Fruit fly (Drosophila melanogaster) whole organism, embryonic: Measurements from ENCODE around the gene CG12301.

Source experiments
- Asciz ChIP-seq: fragments of 200-800 bp; sonication (Bioruptor generic); optimal IDR thresholded peaks from 2 replicates; lab custom pipeline; 2017; ENCODE audit warnings: missing biosample characterization, mild to moderate bottlenecking, missing genetic modification characterization, missing genetic modification reagents
- Awh ChIP-seq: fragments of 200-800 bp; sonication (Bioruptor generic); IDR thresholded peaks from 2 replicates; pipeline ENCODE4, ENCODE4 v1.3.6; 2022; ENCODE audit warnings: missing biosample characterization, missing genetic modification characterization
- C15 ChIP-seq: fragments of 200-800 bp; sonication (Bioruptor generic); IDR thresholded peaks from 3 replicates; pipeline ENCODE4 v1.3.6; 2022; ENCODE audit warnings: missing biosample characterization, missing genetic modification characterization
- CG10274 ChIP-seq: fragments of 200-800 bp; sonication (Bioruptor generic); optimal IDR thresholded peaks from 3 replicates; lab custom pipeline; 2017; ENCODE audit warnings: missing biosample characterization, mild to moderate bottlenecking, missing genetic modification characterization
- CG10979 ChIP-seq: fragments of 200-800 bp; sonication (Bioruptor generic); optimal IDR thresholded peaks from 2 replicates; lab custom pipeline; 2018; ENCODE audit warnings: missing biosample characterization, mild to moderate bottlenecking, missing genetic modification characterization, moderate library complexity
- CG12299 ChIP-seq: fragments of 200-800 bp; sonication (Bioruptor generic); optimal IDR thresholded peaks from 2 replicates; lab custom pipeline; 2018; ENCODE audit warnings: missing biosample characterization, mild to moderate bottlenecking, missing genetic modification characterization
- CG13296 ChIP-seq: fragments of 200-800 bp; sonication (Bioruptor generic); optimal IDR thresholded peaks from 3 replicates; lab custom pipeline; 2018; ENCODE audit warnings: missing biosample characterization, mild to moderate bottlenecking, missing genetic modification characterization
- CG15601 ChIP-seq: fragments of 200-800 bp; sonication (Bioruptor generic); optimal IDR thresholded peaks from 3 replicates; lab custom pipeline; 2019; ENCODE audit warnings: missing biosample characterization, mild to moderate bottlenecking, missing genetic modification characterization, moderate library complexity
- CG2875 ChIP-seq: fragments of 200-800 bp; sonication (Bioruptor generic); optimal IDR thresholded peaks from 2 replicates; lab custom pipeline; 2017; ENCODE audit warnings: missing biosample characterization, mild to moderate bottlenecking, missing genetic modification characterization, missing genetic modification reagents
- CG30403 ChIP-seq: fragments of 200-800 bp; sonication (Bioruptor generic); optimal IDR thresholded peaks from 3 replicates; lab custom pipeline; 2016; ENCODE audit warnings: missing biosample characterization, missing genetic modification characterization
- CG3163 ChIP-seq: fragments of 200-800 bp; sonication (Bioruptor generic); optimal IDR thresholded peaks from 3 replicates; lab custom pipeline; 2016; ENCODE audit warnings: missing biosample characterization, missing genetic modification characterization
- CG3407 ChIP-seq: fragments of 200-800 bp; sonication (Bioruptor generic); optimal IDR thresholded peaks from 2 replicates; lab custom pipeline; 2018; ENCODE audit warnings: missing biosample characterization, mild to moderate bottlenecking, missing genetic modification characterization
- CG4328 ChIP-seq: fragments of 200-800 bp; sonication (Bioruptor generic); optimal IDR thresholded peaks from 3 replicates; lab custom pipeline; 2017; ENCODE audit warnings: missing biosample characterization, missing genetic modification reagents, missing genetic modification characterization
- CG7839 ChIP-seq: fragments of 200-800 bp; sonication (Bioruptor generic); optimal IDR thresholded peaks from 3 replicates; lab custom pipeline; 2018; ENCODE audit warnings: missing biosample characterization, mild to moderate bottlenecking, missing genetic modification characterization, moderate library complexity
- CG8089 ChIP-seq: fragments of 200-800 bp; sonication (Bioruptor generic); optimal IDR thresholded peaks from 3 replicates; lab custom pipeline; 2016; ENCODE audit warnings: missing biosample characterization, missing genetic modification characterization
- CG8281 ChIP-seq: fragments of 200-800 bp; sonication (Bioruptor generic); optimal IDR thresholded peaks from 2 replicates; lab custom pipeline; 2018; ENCODE audit warnings: missing biosample characterization, mild to moderate bottlenecking, missing genetic modification characterization, moderate library complexity
- CG8388 ChIP-seq: fragments of 200-800 bp; sonication (Bioruptor generic); optimal IDR thresholded peaks from 2 replicates; lab custom pipeline; 2019; ENCODE audit warnings: missing biosample characterization, mild to moderate bottlenecking, missing genetic modification characterization, moderate library complexity
- D19A ChIP-seq: fragments of 200-800 bp; optimal IDR thresholded peaks from 3 replicates; lab custom pipeline; 2019; ENCODE audit warnings: missing biosample characterization, mild to moderate bottlenecking, missing genetic modification characterization, moderate library complexity
- D19B ChIP-seq: fragments of 200-800 bp; sonication (Bioruptor generic); optimal IDR thresholded peaks from 2 replicates; lab custom pipeline; 2017; ENCODE audit warnings: missing biosample characterization, mild to moderate bottlenecking, missing genetic modification characterization
- Dad ChIP-seq: fragments of 200-800 bp; sonication (Bioruptor generic); optimal IDR thresholded peaks from 3 replicates; lab custom pipeline; 2016; ENCODE audit warnings: missing biosample characterization, missing genetic modification characterization
- Dip2 ChIP-seq: fragments of 200-800 bp; sonication (Bioruptor generic); IDR thresholded peaks from 2 replicates; pipeline ENCODE4 v1.3.6; 2022; ENCODE audit warnings: missing biosample characterization, missing genetic modification characterization
- Dip3 ChIP-seq: fragments of 200-800 bp; sonication (Bioruptor generic); optimal IDR thresholded peaks from 3 replicates; lab custom pipeline; 2016; ENCODE audit warnings: missing biosample characterization, missing genetic modification characterization
- Eip74EF ChIP-seq, 2 experiments: fragments of 200-800 bp in 1 of 2; fragments of >200 bp in 1 of 2; sonication (Bioruptor generic) in 1 of 2; optimal IDR thresholded peaks; 2 replicates each; lab custom pipeline; 2017 to 2019; ENCODE audit warnings: missing biosample characterization in 2 of 2, missing genetic modification characterization in 2 of 2, mild to moderate bottlenecking in 1 of 2, moderate library complexity in 1 of 2
- Ets65A ChIP-seq: fragments of 200-800 bp; sonication (Bioruptor generic); peaks from one replicate; lab custom pipeline; 2016; ENCODE audit warnings: missing biosample characterization, missing genetic modification characterization
- Ets97D ChIP-seq: fragments of 200-800 bp; sonication (Bioruptor generic); optimal IDR thresholded peaks from 3 replicates; lab custom pipeline; 2016; ENCODE audit warnings: missing biosample characterization, missing genetic modification characterization
- Gsc ChIP-seq: fragments of 200-800 bp; sonication (Bioruptor generic); IDR thresholded peaks from 2 replicates; pipeline ENCODE4 v1.3.6; 2022; ENCODE audit warnings: missing biosample characterization, missing genetic modification characterization
- Hand ChIP-seq: fragments of 200-800 bp; sonication (Bioruptor generic); optimal IDR thresholded peaks from 2 replicates; lab custom pipeline; 2017; ENCODE audit warnings: mild to moderate bottlenecking, missing biosample characterization, missing genetic modification reagents, missing genetic modification characterization
- HmgZ ChIP-seq: fragments of 200-800 bp; sonication (Bioruptor generic); optimal IDR thresholded peaks from 2 replicates; lab custom pipeline; 2018; ENCODE audit warnings: missing biosample characterization, mild to moderate bottlenecking, missing genetic modification characterization
- Hr39 ChIP-seq: fragments of >200 bp; optimal IDR thresholded peaks from 2 replicates; lab custom pipeline; 2017
- Max ChIP-seq: fragments of 200-800 bp; sonication (Bioruptor generic); optimal IDR thresholded peaks from 2 replicates; lab custom pipeline; 2016; ENCODE audit warnings: missing biosample characterization, mild to moderate bottlenecking, missing genetic modification characterization
- Six4 ChIP-seq: fragments of 200-800 bp; sonication (Bioruptor generic); optimal IDR thresholded peaks from 2 replicates; lab custom pipeline; 2016; ENCODE audit warnings: missing biosample characterization, missing genetic modification characterization
- Sry-δ ChIP-seq: fragments of 200-800 bp; sonication (Bioruptor generic); optimal IDR thresholded peaks from 2 replicates; lab custom pipeline; 2016; ENCODE audit warnings: missing biosample characterization, missing genetic modification characterization
- ab ChIP-seq: fragments of 200-800 bp; sonication (Bioruptor generic); optimal IDR thresholded peaks from 2 replicates; lab custom pipeline; 2016; ENCODE audit warnings: missing biosample characterization, missing genetic modification characterization
- aop ChIP-seq: fragments of 200-800 bp; sonication (Bioruptor generic); IDR thresholded peaks from 2 replicates; pipeline ENCODE4 v1.3.6; 2022; ENCODE audit warnings: missing biosample characterization, missing genetic modification characterization
- cas ChIP-seq: fragments of 200-800 bp; sonication (Bioruptor generic); IDR thresholded peaks from 2 replicates; pipeline ENCODE4 v1.3.6; 2022; ENCODE audit warnings: missing biosample characterization, missing genetic modification characterization
- chif ChIP-seq, 2 experiments: fragments of 200-800 bp; sonication (Bioruptor generic); optimal IDR thresholded peaks; 3 replicates each; lab custom pipeline; 2016; ENCODE audit warnings: missing biosample characterization in 2 of 2, missing genetic modification characterization in 2 of 2
- crp ChIP-seq, 2 experiments: fragments of 200-800 bp; sonication (Bioruptor generic); optimal IDR thresholded peaks; 2 replicates in 1 of 2; 3 replicates in 1 of 2; lab custom pipeline; 2017; ENCODE audit warnings: missing biosample characterization in 2 of 2, missing genetic modification characterization in 2 of 2, mild to moderate bottlenecking in 1 of 2, moderate library complexity in 1 of 2
- dimm ChIP-seq: fragments of 200-800 bp; sonication (Bioruptor generic); IDR thresholded peaks from 2 replicates; pipeline ENCODE4 v1.3.6; 2022; ENCODE audit warnings: missing biosample characterization, missing genetic modification characterization
- emc ChIP-seq: fragments of 200-800 bp; sonication (Bioruptor generic); optimal IDR thresholded peaks from 2 replicates; lab custom pipeline; 2016; ENCODE audit warnings: missing biosample characterization, missing genetic modification characterization
- gsb-n ChIP-seq: fragments of 200-800 bp; sonication (Bioruptor generic); optimal IDR thresholded peaks from 3 replicates; lab custom pipeline; 2018; ENCODE audit warnings: missing biosample characterization, mild to moderate bottlenecking, missing genetic modification characterization
- hbn ChIP-seq: fragments of 200-800 bp; sonication (Bioruptor generic); IDR thresholded peaks from 2 replicates; pipeline ENCODE4 v1.3.6; 2022; ENCODE audit warnings: missing biosample characterization, missing genetic modification characterization; ENCODE audit not compliant: partially characterized antibody
- nerfin-1 ChIP-seq: fragments of 200-800 bp; sonication (Bioruptor generic); optimal IDR thresholded peaks from 3 replicates; lab custom pipeline; 2019; ENCODE audit warnings: missing biosample characterization, mild to moderate bottlenecking, missing genetic modification characterization, moderate library complexity
- peb ChIP-seq: fragments of 200-800 bp; sonication (Bioruptor generic); IDR thresholded peaks from 2 replicates; pipeline ENCODE4 v1.3.6; 2022; ENCODE audit warnings: missing biosample characterization, missing genetic modification characterization
- phol ChIP-seq: fragments of 200-800 bp; sonication (Bioruptor generic); optimal IDR thresholded peaks from 3 replicates; lab custom pipeline; 2018; ENCODE audit warnings: missing biosample characterization, mild to moderate bottlenecking, missing genetic modification characterization, moderate library complexity
- pita ChIP-seq: fragments of 200-800 bp; sonication (Bioruptor generic); optimal IDR thresholded peaks from 2 replicates; lab custom pipeline; 2017; ENCODE audit warnings: missing biosample characterization, mild to moderate bottlenecking, missing genetic modification characterization
- sna ChIP-seq: fragments of 200-800 bp; sonication (Bioruptor generic); IDR thresholded peaks from 2 replicates; pipeline ENCODE4 v1.3.6; 2022; ENCODE audit warnings: missing biosample characterization, missing genetic modification characterization; ENCODE audit not compliant: partially characterized antibody
- sug ChIP-seq: fragments of 200-800 bp; optimal IDR thresholded peaks from 2 replicates; lab custom pipeline; 2019; ENCODE audit warnings: missing biosample characterization, mild to moderate bottlenecking, missing genetic modification characterization, moderate library complexity
- tll ChIP-seq, 2 experiments: fragments of 200-800 bp in 1 of 2; fragments of >200 bp in 1 of 2; sonication (Bioruptor generic) in 1 of 2; optimal IDR thresholded peaks; 2 replicates each; lab custom pipeline; 2017 to 2019; ENCODE audit warnings: missing biosample characterization in 2 of 2, missing genetic modification characterization in 2 of 2, mild to moderate bottlenecking in 1 of 2, moderate library complexity in 1 of 2
- zfh1 ChIP-seq: fragments of 200-800 bp; sonication (Bioruptor generic); IDR thresholded peaks from 3 replicates; pipeline ENCODE4 v1.3.6; 2022; ENCODE audit warnings: missing biosample characterization, missing genetic modification characterization

CG12301 gene

DNA sequence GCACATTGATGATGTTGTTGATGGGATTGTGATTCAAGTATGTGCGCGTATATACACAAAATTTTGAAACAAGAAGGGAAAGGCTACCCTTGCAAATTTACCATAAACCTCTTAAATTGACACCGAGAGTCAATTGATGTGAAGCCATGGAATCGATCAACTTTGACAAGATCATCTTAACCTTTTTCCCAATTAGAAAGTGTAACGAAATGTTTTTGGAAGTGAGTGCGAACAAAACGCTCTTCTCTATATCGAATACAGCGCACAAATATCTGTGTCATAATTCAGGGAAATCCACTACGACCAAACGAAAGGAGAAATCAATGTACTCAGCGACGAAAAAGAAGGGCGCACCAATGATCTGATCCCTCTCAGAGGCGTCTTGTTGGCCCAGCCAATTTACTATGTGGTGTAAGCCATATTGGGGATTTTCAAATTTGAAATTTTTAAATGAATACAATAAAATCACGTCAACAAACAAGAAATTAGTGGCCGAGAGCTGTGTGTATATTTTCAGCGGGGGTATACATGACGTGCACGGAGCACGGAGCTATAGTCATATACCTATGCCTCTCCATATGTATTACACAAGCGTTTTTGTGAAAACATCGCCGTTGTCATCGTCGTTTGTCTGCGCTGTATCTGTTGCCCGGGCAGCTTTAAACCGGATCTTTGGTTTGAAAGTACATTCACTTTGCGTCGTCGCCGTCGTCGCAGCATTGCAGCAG lies 47.0 kb upstream of the CG12301 start (continued):
- TF ChIP-seq CG8388 (GFP tag; lab: Kevin White, UChicago) (peak; percentile 20), pita (no peak), Asciz (GFP tag; lab: Kevin White, UChicago) (peak; percentile 30), Dip3 (GFP tag; lab: Kevin White, UChicago) (peak; percentile 32), C15 (GFP tag; lab: Robert Waterston, UW) (no peak), cas (GFP tag; lab: Robert Waterston, UW) (0 out of 2 replicates have a peak, but pooled peaks have one; percentile 5), Six4 (GFP tag; lab: Kevin White, UChicago) (peak; percentile 23), Dad (GFP tag; lab: Kevin White, UChicago) (no peak), hbn (no peak), Eip74EF (GFP tag; optimal IDR thresholded peaks at IDR 0.05; lab: Kevin White, UChicago) (peak in 1 of 2 experiments; percentile 49), CG3163 (GFP tag; lab: Kevin White, UChicago) (peak; percentile 16), CG15601 (tag; lab: Kevin White, UChicago) (peak; percentile 25), Ets97D (GFP tag; lab: Kevin White, UChicago) (no peak), CG3407 (GFP tag; lab: Kevin White, UChicago) (peak; percentile 11), Sry-δ (GFP tag; lab: Kevin White, UChicago) (peak; percentile 2), sna (no peak), Dip2 (GFP tag; lab: Robert Waterston, UW) (no peak), Awh (GFP tag; lab: Robert Waterston, UW) (peak; percentile 12; the same call in 1 of the 2 replicates), Max (GFP tag; lab: Kevin White, UChicago) (peak; percentile 1), CG12299 (tag; lab: Kevin White, UChicago) (no peak), chif (GFP tag; optimal IDR thresholded peaks at IDR 0.05; lab: Kevin White, UChicago) (peak in 1 of 2 experiments; percentile 34), zfh1 (GFP tag; lab: Robert Waterston, UW) (peak; percentile 20; the same call in 1 of the 3 replicates), CG4328 (GFP tag; lab: Kevin White, UChicago) (peak; percentile 12), HmgZ (tag; lab: Kevin White, UChicago) (peak; percentile 5), ab (no peak), nerfin-1 (peak; percentile 16), dimm (no peak), CG7839 (peak; percentile 26), CG8281 (tag; lab: Kevin White, UChicago) (peak; percentile 11), phol (tag; lab: Kevin White, UChicago) (peak; percentile 10), Hand (GFP tag; lab: Kevin White, UChicago) (no peak), Gsc (GFP tag; lab: Robert Waterston, UW) (no peak), CG10979 (tag; lab: Kevin White, UChicago) (peak; percentile 39), gsb-n (tag; lab: Kevin White, UChicago) (peak; percentile 59), peb (no peak), CG8089 (GFP tag; lab: Kevin White, UChicago) (peak; percentile 10), crp (GFP tag; optimal IDR thresholded peaks at IDR 0.05; lab: Kevin White, UChicago) (no peak), D19B (GFP tag; lab: Kevin White, UChicago) (peak; percentile 11), tll (GFP tag; optimal IDR thresholded peaks at IDR 0.05; lab: Kevin White, UChicago) (no peak), Ets65A (GFP tag; lab: Kevin White, UChicago) (peak; percentile 85), sug (no peak), D19A (tag; lab: Kevin White, UChicago) (peak; percentile 75), Hr39 (lab: Kevin White, UChicago) (no peak), CG30403 (GFP tag; lab: Kevin White, UChicago) (peak; percentile 45), emc (GFP tag; lab: Kevin White, UChicago) (no peak), CG13296 (GFP tag; lab: Kevin White, UChicago) (no peak), aop (no peak), CG10274 (GFP tag; lab: Kevin White, UChicago) (peak; percentile 99), CG2875 (GFP tag; lab: Kevin White, UChicago) (peak; percentile 32)
